Worm (Caenorhabditis elegans) whole organism, L4 larva: ENCODE results near the gene T04C12.7.

ENCODE experiments used
- D1046.2 ChIP-seq: fragments of 200-800 bp; sonication (Bioruptor generic); IDR thresholded peaks from 2 replicates; pipeline ENCODE4 v1.3.6; 2022; ENCODE audit warnings: missing genetic modification characterization, missing compliant biosample characterization
- F10B5.3 ChIP-seq: sonication (generic microtip); optimal IDR thresholded peaks from 2 replicates; lab custom pipeline; 2016; ENCODE audit warnings: mild to moderate bottlenecking, missing genetic modification characterization, missing compliant biosample characterization
- F37D6.2 ChIP-seq: sonication (generic microtip); optimal IDR thresholded peaks from 2 replicates; lab custom pipeline; 2016; ENCODE audit warnings: mild to moderate bottlenecking, missing genetic modification characterization, missing compliant biosample characterization
- F44E2.7 ChIP-seq: fragments of 200-800 bp; sonication (Bioruptor generic); IDR thresholded peaks from 2 replicates; pipeline ENCODE4 v2.1.2; 2022; ENCODE audit warnings: missing genetic modification characterization, missing compliant biosample characterization
- F49E8.2 ChIP-seq: sonication (generic microtip); optimal IDR thresholded peaks from 2 replicates; lab custom pipeline; 2016; ENCODE audit warnings: missing compliant biosample characterization, mild to moderate bottlenecking, missing genetic modification characterization, borderline replicate concordance
- R02D3.7 ChIP-seq: fragments of 150-350 bp; sonication (generic microtip); optimal IDR thresholded peaks from 3 replicates; lab custom pipeline; 2014; ENCODE audit warnings: missing biosample characterization, missing genetic modification characterization
- T20F7.1 ChIP-seq: fragments of 200-800 bp; sonication (Bioruptor generic); optimal IDR thresholded peaks from 2 replicates; lab custom pipeline; 2018; ENCODE audit warnings: mild to moderate bottlenecking, missing genetic modification characterization, missing compliant biosample characterization
- T26A8.4 ChIP-seq: fragments of 200-800 bp; sonication (Bioruptor generic); IDR thresholded peaks from 2 replicates; pipeline ENCODE4 v1.3.6; 2022; ENCODE audit warnings: missing genetic modification characterization, missing compliant biosample characterization
- Y105C5A.15 ChIP-seq: fragments of 200-800 bp; sonication (Bioruptor generic); IDR thresholded peaks from 2 replicates; pipeline ENCODE4 v1.3.6; 2022; ENCODE audit warnings: missing genetic modification characterization, missing compliant biosample characterization
- Y5F2A.4 ChIP-seq: fragments of 200-800 bp; sonication (Bioruptor generic); optimal IDR thresholded peaks from 2 replicates; lab custom pipeline; 2018; ENCODE audit warnings: mild to moderate bottlenecking, missing genetic modification characterization, missing compliant biosample characterization
- ZK337.2 ChIP-seq: fragments of 200-800 bp; sonication (Bioruptor generic); IDR thresholded peaks from 2 replicates; pipeline ENCODE4 v1.3.6; 2022; ENCODE audit warnings: missing genetic modification reagents, missing genetic modification characterization, missing compliant biosample characterization
- ceh-28 ChIP-seq: fragments of 150-350 bp; optimal IDR thresholded peaks from 2 replicates; lab custom pipeline; 2014; ENCODE audit warnings: missing biosample characterization, missing genetic modification reagents, missing genetic modification characterization
- ceh-44 ChIP-seq: fragments of 200-800 bp; sonication (Bioruptor generic); IDR thresholded peaks from 2 replicates; pipeline ENCODE4 v1.3.6; 2022; ENCODE audit warnings: missing genetic modification reagents, missing genetic modification characterization, missing compliant biosample characterization
- ceh-62 ChIP-seq: sonication (generic microtip); optimal IDR thresholded peaks from 2 replicates; lab custom pipeline; 2017; ENCODE audit warnings: missing biosample characterization, missing genetic modification characterization
- ces-1 ChIP-seq: fragments of 150-350 bp; sonication (generic microtip); optimal IDR thresholded peaks from 4 replicates; lab custom pipeline; 2014; ENCODE audit warnings: missing biosample characterization, missing genetic modification reagents, missing genetic modification characterization
- daf-16 ChIP-seq, 3 experiments: sonication (generic microtip); optimal IDR thresholded peaks; 2 replicates each; lab custom pipeline; 2016 to 2017; ENCODE audit warnings: missing genetic modification characterization in 3 of 3, missing genetic modification reagents in 3 of 3, mild to moderate bottlenecking in 2 of 3, missing compliant biosample characterization in 2 of 3, missing biosample characterization in 1 of 3, moderate library complexity in 1 of 3
- dmd-8 ChIP-seq: fragments of 200-800 bp; sonication (Bioruptor generic); IDR thresholded peaks from 2 replicates; pipeline ENCODE4 v1.3.6; 2022; ENCODE audit warnings: missing genetic modification characterization, missing compliant biosample characterization
- dve-1 ChIP-seq: sonication (generic microtip); optimal IDR thresholded peaks from 2 replicates; lab custom pipeline; 2017; ENCODE audit warnings: antibody characterized with exemption, mild to moderate bottlenecking, missing genetic modification characterization, missing compliant biosample characterization; ENCODE audit not compliant: insufficient read depth
- egl-27 ChIP-seq: sonication (generic microtip); optimal IDR thresholded peaks from 3 replicates; lab custom pipeline; 2017; ENCODE audit warnings: missing biosample characterization, missing genetic modification reagents, missing genetic modification characterization
- egl-43 ChIP-seq: fragments of 200-800 bp; sonication (Bioruptor generic); IDR thresholded peaks from 2 replicates; pipeline ENCODE4 v1.3.6; 2022; ENCODE audit warnings: missing genetic modification reagents, missing genetic modification characterization, missing compliant biosample characterization
- hlh-11 ChIP-seq: fragments of 200-800 bp; sonication (Bioruptor generic); optimal IDR thresholded peaks from 2 replicates; lab custom pipeline; 2018; ENCODE audit warnings: mild to moderate bottlenecking, missing genetic modification characterization, missing compliant biosample characterization
- hlh-30 ChIP-seq: sonication (generic microtip); optimal IDR thresholded peaks from 2 replicates; lab custom pipeline; 2017; ENCODE audit warnings: antibody characterized with exemption, mild to moderate bottlenecking, missing genetic modification characterization, missing compliant biosample characterization; ENCODE audit not compliant: insufficient read depth
- hmg-1.1 ChIP-seq: fragments of 200-800 bp; sonication (Bioruptor generic); IDR thresholded peaks from 2 replicates; pipeline ENCODE4 v1.3.6; 2022; ENCODE audit warnings: missing genetic modification reagents, missing genetic modification characterization, missing compliant biosample characterization
- lin-13 ChIP-seq: fragments of 150-350 bp; optimal IDR thresholded peaks from 2 replicates; lab custom pipeline; 2014; ENCODE audit warnings: missing biosample characterization, missing genetic modification reagents, missing genetic modification characterization
- madf-5 ChIP-seq, 2 experiments: fragments of 200-800 bp; sonication (Bioruptor generic); IDR thresholded peaks; 2 replicates each; pipeline ENCODE4 v1.3.6; 2022; ENCODE audit warnings: missing compliant biosample characterization in 2 of 2, missing genetic modification characterization in 2 of 2
- mdl-1 ChIP-seq, 2 experiments: fragments of 150-350 bp in 1 of 2; sonication (generic microtip) in 1 of 2; optimal IDR thresholded peaks; 2 replicates each; lab custom pipeline; 2014 to 2017; ENCODE audit warnings: missing biosample characterization in 2 of 2, missing genetic modification characterization in 2 of 2
- mep-1 ChIP-seq: fragments of 150-350 bp; sonication (generic microtip); optimal IDR thresholded peaks from 3 replicates; lab custom pipeline; 2014; ENCODE audit warnings: missing biosample characterization, missing genetic modification characterization
- mes-2 ChIP-seq: sonication (generic microtip); optimal IDR thresholded peaks from 2 replicates; lab custom pipeline; 2016; ENCODE audit warnings: missing genotype, mild to moderate bottlenecking, missing genetic modification characterization, missing compliant biosample characterization; ENCODE audit not compliant: poor library complexity, severe bottlenecking
- nhr-10 ChIP-seq: fragments of 150-350 bp; optimal IDR thresholded peaks from 2 replicates; lab custom pipeline; 2014; ENCODE audit warnings: missing biosample characterization, missing genetic modification characterization
- nhr-102 ChIP-seq: sonication (generic microtip); optimal IDR thresholded peaks from 2 replicates; lab custom pipeline; 2016; ENCODE audit warnings: mild to moderate bottlenecking, missing genetic modification characterization, moderate library complexity, missing compliant biosample characterization
- nhr-111 ChIP-seq: fragments of 200-800 bp; sonication (Bioruptor generic); optimal IDR thresholded peaks from 2 replicates; lab custom pipeline; 2018; ENCODE audit warnings: mild to moderate bottlenecking, missing genetic modification characterization, missing compliant biosample characterization
- nhr-25 ChIP-seq: sonication (generic microtip); optimal IDR thresholded peaks from 2 replicates; lab custom pipeline; 2017; ENCODE audit warnings: missing genetic modification characterization, mild to moderate bottlenecking, missing compliant biosample characterization, antibody characterized with exemption, moderate library complexity, borderline replicate concordance; ENCODE audit not compliant: insufficient read depth
- nhr-28 ChIP-seq: fragments of 150-350 bp; optimal IDR thresholded peaks from 2 replicates; lab custom pipeline; 2014; ENCODE audit warnings: missing biosample characterization, missing genetic modification characterization
- nhr-41 ChIP-seq: fragments of 200-800 bp; sonication (Bioruptor generic); IDR thresholded peaks from 2 replicates; pipeline ENCODE4 v1.3.6; 2022; ENCODE audit warnings: missing genetic modification reagents, missing genetic modification characterization, missing compliant biosample characterization
- nhr-48 ChIP-seq: sonication (generic microtip); optimal IDR thresholded peaks from 2 replicates; lab custom pipeline; 2016; ENCODE audit warnings: mild to moderate bottlenecking, missing genetic modification characterization, missing compliant biosample characterization
- pqm-1 ChIP-seq: sonication (generic microtip); optimal IDR thresholded peaks from 2 replicates; lab custom pipeline; 2017; ENCODE audit warnings: missing biosample characterization, missing genetic modification characterization
- rbr-2 ChIP-seq: sonication (generic microtip); optimal IDR thresholded peaks from 2 replicates; lab custom pipeline; 2016; ENCODE audit warnings: missing genotype, missing genetic modification characterization, missing compliant biosample characterization
- saeg-2 ChIP-seq: fragments of 200-800 bp; sonication (Bioruptor generic); IDR thresholded peaks from 2 replicates; pipeline ENCODE4 v1.3.6; 2022; ENCODE audit warnings: missing genetic modification reagents, missing genetic modification characterization, missing compliant biosample characterization
- spr-3 ChIP-seq: fragments of 200-800 bp; sonication (Bioruptor generic); optimal IDR thresholded peaks from 2 replicates; lab custom pipeline; 2018; ENCODE audit warnings: mild to moderate bottlenecking, missing genetic modification characterization, missing compliant biosample characterization
- unc-39 ChIP-seq: sonication (generic microtip); optimal IDR thresholded peaks from 2 replicates; lab custom pipeline; 2017; ENCODE audit warnings: missing biosample characterization, missing genetic modification characterization
- unc-62 ChIP-seq, 3 experiments: fragments of 150-350 bp in 1 of 3; sonication (generic microtip); optimal IDR thresholded peaks in 2 of 3; peaks in 1 of 3; 1 replicate in 1 of 3; 2 replicates in 2 of 3; lab custom pipeline; 2014 to 2017; ENCODE audit warnings: missing biosample characterization in 3 of 3, missing genetic modification characterization in 3 of 3, missing genetic modification reagents in 3 of 3, missing genotype in 1 of 3
- zfp-3 ChIP-seq: fragments of 200-800 bp; sonication (Bioruptor generic); conservative IDR thresholded peaks from 2 replicates; pipeline ENCODE4 v1.3.6; 2022; ENCODE audit warnings: missing genetic modification reagents, missing genetic modification characterization, missing compliant biosample characterization
- zip-11 ChIP-seq: fragments of 200-800 bp; sonication (Bioruptor generic); IDR thresholded peaks from 2 replicates; pipeline ENCODE4 v1.3.6; 2022; ENCODE audit warnings: missing genetic modification characterization, missing compliant biosample characterization
- ztf-11 ChIP-seq: fragments of 150-350 bp; optimal IDR thresholded peaks from 2 replicates; lab custom pipeline; 2014; ENCODE audit warnings: missing biosample characterization, missing genetic modification characterization

Gene T04C12.7

DNA sequence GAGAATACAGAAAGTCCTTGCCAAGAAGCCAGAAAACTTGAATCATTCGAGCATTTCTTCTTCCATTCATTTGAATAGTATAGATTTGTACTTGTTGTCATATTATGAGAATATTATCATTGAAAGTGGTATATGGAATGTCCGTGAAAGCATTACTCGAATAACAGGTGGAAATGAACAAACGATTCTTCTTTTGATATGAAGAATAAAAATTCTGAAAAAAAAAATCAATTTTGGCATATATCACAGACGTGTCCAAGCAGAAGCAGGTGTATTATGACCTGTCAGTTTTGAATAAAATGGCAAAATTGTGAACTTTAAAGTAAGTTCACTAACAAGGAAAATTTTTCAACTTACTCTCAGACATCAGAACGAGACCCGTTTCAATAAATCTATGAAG is 3.1 kb downstream of the T04C12.7 start, which contains the start of gene srh-75:
TSS of gene srh-75 (minus strand) at position 101 of the 400 bp plus-strand sequence.
- TF ChIP-seq egl-43 (GFP tag; lab: Robert Waterston, UW) (no peak), nhr-48 (tag; lab: Kevin White, UChicago) (no peak), dve-1 (tag; lab: Kevin White, UChicago) (no peak), unc-62 (GFP tag; optimal IDR thresholded peaks at IDR 0.05 in 1 of 2; lab: Kevin White, UChicago) (peak in 1 of 2 experiments; percentile 78), unc-62 (tag; optimal IDR thresholded peaks at IDR 0.05; lab: Kevin White, UChicago) (no peak)

- TF ChIP-seq F49E8.2 (tag; lab: Kevin White, UChicago): no peak
- TF ChIP-seq dve-1 (tag; lab: Kevin White, UChicago): no peak
- no peak for TF ChIP-seq nhr-10 (tag; lab: Kevin White, UChicago)
- TF ChIP-seq unc-39: no peak
- TF ChIP-seq nhr-41: no peak
- TF ChIP-seq mes-2 (tag; lab: Kevin White, UChicago): no peak
These were observed 5.3 kb downstream of the T04C12.7 start, which contains the start of gene T04C12.1 for ce11 chrV:11059180-11059579. T04C12.1 (minus strand) TSS chrV:11059269.

ce11 chrV:11060239-11060984 is 6.5 kb downstream of the T04C12.7 start, which contains the start of gene T04C12.11:
T04C12.11 (minus strand) TSS chrV:11060289.
- TF ChIP-seq ceh-28 (no peak), daf-16 (GFP tag; optimal IDR thresholded peaks at IDR 0.05; lab: Kevin White, UChicago) (no peak), daf-16 (tag; optimal IDR thresholded peaks at IDR 0.05; lab: Kevin White, UChicago) (no peak), zip-11 (GFP tag; lab: Robert Waterston, UW) (no peak), R02D3.7 (tag; lab: Kevin White, UChicago) (no peak), nhr-111 (GFP tag; lab: Kevin White, UChicago) (no peak), spr-3 (GFP tag; lab: Kevin White, UChicago) (no peak), nhr-28 (tag; lab: Kevin White, UChicago) (peak; percentile 23), T20F7.1 (GFP tag; lab: Kevin White, UChicago) (peak; percentile 34), saeg-2 (no peak), Y105C5A.15 (GFP tag; lab: Robert Waterston, UW) (no peak), nhr-102 (tag; lab: Kevin White, UChicago) (no peak), hlh-11 (tag; lab: Kevin White, UChicago) (no peak), nhr-41 (no peak), mep-1 (tag; lab: Kevin White, UChicago) (no peak), madf-5 (GFP tag; IDR thresholded peaks at IDR 0.05; lab: Robert Waterston, UW) (no peak), ZK337.2 (GFP tag; lab: Robert Waterston, UW) (no peak), dmd-8 (GFP tag; lab: Robert Waterston, UW) (no peak), mdl-1 (tag; optimal IDR thresholded peaks at IDR 0.05; lab: Kevin White, UChicago) (peak in 1 of 2 experiments; percentile 16), hlh-30 (tag; lab: Kevin White, UChicago) (peak; percentile 61), F37D6.2 (tag; lab: Kevin White, UChicago) (no peak), D1046.2 (GFP tag; lab: Robert Waterston, UW) (no peak), unc-39 (no peak), egl-43 (GFP tag; lab: Robert Waterston, UW) (no peak), egl-27 (tag; lab: Kevin White, UChicago) (no peak), hmg-1.1 (GFP tag; lab: Robert Waterston, UW) (no peak), pqm-1 (tag; lab: Kevin White, UChicago) (no peak), Y5F2A.4 (GFP tag; lab: Kevin White, UChicago) (no peak), F44E2.7 (GFP tag; lab: Robert Waterston, UW) (no peak), ztf-11 (tag; lab: Kevin White, UChicago) (no peak), rbr-2 (tag; lab: Kevin White, UChicago) (no peak), ceh-62 (tag; lab: Kevin White, UChicago) (no peak), ces-1 (GFP tag; lab: Kevin White, UChicago) (no peak), zfp-3 (GFP tag; lab: Robert Waterston, UW) (no peak), T26A8.4 (GFP tag; lab: Robert Waterston, UW) (no peak), nhr-25 (tag; lab: Kevin White, UChicago) (peak; percentile 18), F10B5.3 (tag; lab: Kevin White, UChicago) (no peak), ceh-44 (GFP tag; lab: Robert Waterston, UW) (no peak), lin-13 (no peak)
